Worm (Caenorhabditis elegans): ENCODE data around the gene R10E12.2.

Gene R10E12.2

DNA sequence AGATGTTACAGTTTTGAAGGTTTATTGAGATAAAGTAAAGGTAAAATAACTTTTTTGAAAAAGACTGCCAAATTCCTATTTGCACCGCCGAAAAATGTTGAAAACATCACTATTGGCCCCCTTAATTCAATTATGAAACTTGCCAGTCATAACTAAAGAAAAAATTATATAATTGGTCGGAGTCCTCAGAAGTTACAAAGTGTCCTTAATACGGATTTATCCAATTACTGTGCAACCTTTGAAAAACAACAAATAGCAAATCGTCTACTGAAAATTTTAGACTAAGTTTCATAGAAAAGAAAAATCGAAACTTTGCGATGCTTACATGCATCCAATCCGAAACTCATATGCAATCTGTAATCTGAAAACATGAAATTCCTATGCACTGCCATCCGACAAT lies 10.9 kb upstream of the R10E12.2 start (continued):
- TF ChIP-seq snpc-4 (GFP tag; optimal IDR thresholded peaks at IDR 0.05) (no peak), snpc-4 (tag; optimal IDR thresholded peaks at IDR 0.05) (no peak)

DNA sequence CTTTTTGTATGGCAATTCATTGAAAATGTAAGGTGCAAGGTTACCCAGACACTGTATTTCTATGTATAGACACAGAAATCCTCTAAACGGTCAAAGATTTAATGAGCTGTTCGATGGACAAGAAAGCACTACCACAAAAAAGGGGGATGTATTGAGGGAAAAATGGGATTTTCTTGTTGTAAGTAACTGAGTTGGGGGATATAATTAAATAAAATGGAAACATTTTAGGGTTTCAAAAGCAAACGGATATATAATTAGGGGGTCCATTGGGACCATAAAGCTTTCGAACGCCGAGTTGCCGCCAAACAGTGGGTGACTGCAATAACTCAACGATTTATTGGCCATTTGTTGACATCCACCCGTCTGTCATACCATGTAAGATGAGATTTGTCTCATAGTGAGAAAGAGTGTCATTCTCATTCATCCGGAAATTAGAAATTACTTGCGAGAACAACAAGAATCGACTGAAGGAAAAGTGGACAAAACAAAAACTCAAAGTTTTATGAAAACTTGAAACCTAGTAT lies 8.5 kb upstream of the R10E12.2 start:
- TF ChIP-seq nhr-90 (tag; optimal IDR thresholded peaks at IDR 0.05) (no peak), snpc-1.1 (tag; optimal IDR thresholded peaks at IDR 0.05; ENCODE audit: insufficient read depth) (no peak), pha-4 (tag; optimal IDR thresholded peaks at IDR 0.05) (no peak), snpc-3.4 (tag; optimal IDR thresholded peaks at IDR 0.05) (no peak)

DNA sequence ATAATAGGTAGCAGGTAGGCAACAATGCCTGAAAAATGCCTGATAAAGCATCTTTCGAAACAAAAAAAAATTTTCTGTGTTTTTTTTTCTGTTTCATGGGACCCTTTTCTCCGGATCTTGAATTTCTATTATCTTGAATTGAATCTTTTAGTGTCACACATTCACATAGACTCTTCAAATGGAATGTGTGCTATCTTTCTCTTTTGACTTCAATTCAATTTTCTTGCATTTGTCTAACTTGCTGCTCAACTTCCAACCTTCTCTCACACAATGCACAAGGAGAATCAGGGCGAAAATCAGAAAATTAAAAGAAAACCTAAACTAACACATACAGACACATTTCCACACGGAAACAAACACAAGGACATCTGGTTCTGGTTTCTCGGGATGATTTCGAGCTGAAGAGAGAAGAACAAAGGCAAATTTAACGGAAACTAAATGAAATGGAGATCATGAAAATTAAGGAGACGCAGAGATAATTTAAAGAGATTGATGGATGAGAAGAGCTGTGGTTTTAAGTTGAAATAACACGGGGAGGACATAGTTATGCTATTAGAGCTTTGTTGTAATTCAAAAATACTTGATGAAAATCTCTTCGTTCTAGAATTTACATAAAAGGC lies 1.4 kb downstream of the R10E12.2 start:
- no peak for TF ChIP-seq Y53G8AR.9 (GFP tag; conservative IDR thresholded peaks at IDR 0.05)
- no peak for TF ChIP-seq sptf-2 (GFP tag; optimal IDR thresholded peaks at IDR 0.05)
- TF ChIP-seq nfyb-1 (GFP tag; IDR thresholded peaks at IDR 0.05) = no peak

DNA sequence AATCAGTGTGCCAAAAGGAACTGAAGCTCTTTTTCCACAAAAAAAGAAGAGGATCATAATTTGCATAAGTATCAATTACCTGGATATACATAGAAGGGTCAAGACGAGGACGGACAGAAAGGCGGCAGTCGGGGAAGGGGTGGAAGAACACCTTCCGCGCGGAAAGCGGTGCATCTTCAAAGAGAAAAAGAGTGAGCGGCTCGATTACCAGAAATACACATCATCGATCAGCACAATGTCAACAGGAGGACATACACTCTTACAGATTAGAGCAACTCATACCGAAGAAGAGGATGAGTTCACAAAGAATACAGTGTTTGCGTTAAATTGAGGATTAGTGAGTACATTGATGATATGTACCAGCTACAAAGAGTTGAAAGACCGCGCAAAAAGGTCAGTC lies 4.3 kb downstream of the R10E12.2 start:
- TF ChIP-seq madf-6 (GFP tag; IDR thresholded peaks at IDR 0.05) (no peak), unc-62 (GFP tag; optimal IDR thresholded peaks at IDR 0.05) (no peak)

DNA sequence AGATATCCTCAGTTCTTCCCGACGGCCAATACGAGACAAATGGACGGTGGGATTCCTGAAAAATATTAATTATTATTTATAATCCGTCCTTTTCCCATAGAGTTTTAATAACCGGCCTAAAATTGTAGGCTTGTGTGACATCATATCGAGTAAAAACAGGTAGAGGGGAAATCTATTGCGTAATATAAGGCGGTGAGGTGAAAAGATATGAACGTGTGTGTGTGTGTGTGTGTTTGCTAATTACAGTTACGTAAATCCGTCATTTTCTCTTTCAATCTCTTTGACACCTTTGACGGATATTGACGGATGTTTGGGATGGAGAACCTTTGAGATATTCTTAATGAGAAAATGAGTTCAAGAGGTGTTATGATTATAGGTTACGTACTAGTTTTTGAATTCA lies 8.2 kb downstream of the R10E12.2 start:
- TF ChIP-seq unc-62 (GFP tag; optimal IDR thresholded peaks at IDR 0.05) (peak; percentile 72), attf-6 (GFP tag; IDR thresholded peaks at IDR 0.05) (no peak)

DNA sequence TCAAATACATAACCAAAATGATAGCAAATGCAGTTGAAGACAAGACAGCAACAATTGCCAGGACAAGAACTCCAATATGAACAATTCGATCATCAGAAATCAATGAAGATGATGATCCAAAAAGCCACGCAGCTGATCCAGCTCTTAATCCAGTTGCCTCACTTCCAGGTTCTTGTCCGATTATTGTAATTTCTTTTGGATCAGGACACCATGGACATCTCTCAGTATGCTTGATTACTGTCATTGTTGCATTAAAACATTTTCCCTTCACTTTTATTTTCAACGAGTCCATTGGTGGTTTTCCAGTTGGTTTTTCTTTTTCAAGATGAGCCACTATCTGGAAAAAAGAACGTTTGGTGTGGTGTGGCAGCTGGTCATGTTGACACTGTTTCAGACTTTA lies 9.2 kb downstream of the R10E12.2 start:
- TF ChIP-seq attf-5 (GFP tag; optimal IDR thresholded peaks at IDR 0.05) = no peak
- no peak for TF ChIP-seq Y53F4B.3 (GFP tag; IDR thresholded peaks at IDR 0.05)
- no peak for TF ChIP-seq ztf-26 (tag; optimal IDR thresholded peaks at IDR 0.05)
- TF ChIP-seq mcd-1 (GFP tag; IDR thresholded peaks at IDR 0.05) = no peak
- TF ChIP-seq K12H6.12 (tag; optimal IDR thresholded peaks at IDR 0.05) = no peak

DNA sequence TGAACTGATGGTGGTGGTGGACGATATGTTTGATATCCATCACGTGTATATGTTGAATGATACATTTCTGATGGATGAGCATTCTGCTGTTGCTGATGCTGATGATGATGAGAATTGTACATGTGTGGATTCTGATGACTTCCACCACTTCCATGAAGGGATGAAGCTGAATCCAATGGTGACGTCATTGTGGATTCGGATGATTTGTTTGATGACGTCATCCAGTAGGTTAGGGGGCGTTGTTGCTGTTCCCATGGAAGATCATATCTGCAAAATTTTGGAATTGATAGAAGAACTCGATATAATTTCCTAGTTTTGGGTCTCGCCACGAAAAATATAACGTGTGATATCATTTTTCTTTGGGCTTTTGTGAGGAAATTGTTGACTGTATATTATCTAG lies 10.2 kb downstream of the R10E12.2 start:
- TF ChIP-seq aptf-2 (GFP tag; conservative IDR thresholded peaks at IDR 0.05) (no peak), nfyb-1 (GFP tag; IDR thresholded peaks at IDR 0.05) (0 out of 2 replicates have a peak, but pooled peaks have one; percentile 14), F37B4.10 (GFP tag; IDR thresholded peaks at IDR 0.05) (no peak), sdz-38 (tag; optimal IDR thresholded peaks at IDR 0.05) (no peak), Y79H2A.3 (GFP tag; conservative IDR thresholded peaks at IDR 0.05) (no peak), atf-7 (tag; optimal IDR thresholded peaks at IDR 0.05) (peak; percentile 73), Y56A3A.18 (GFP tag; IDR thresholded peaks at IDR 0.05) (no peak), F55B11.4 (tag; optimal IDR thresholded peaks at IDR 0.05; ENCODE audit: borderline replicate concordance, insufficient read depth) (no peak), K11D2.4 (GFP tag; IDR thresholded peaks at IDR 0.05) (no peak), F23B12.7 (tag; optimal IDR thresholded peaks at IDR 0.05; ENCODE audit: insufficient read depth) (no peak), lag-1 (GFP tag; IDR thresholded peaks at IDR 0.05) (no peak), tbp1 (GFP tag; optimal IDR thresholded peaks at IDR 0.05) (no peak)

Measured in whole organism, young adult.